Fruit fly (Drosophila melanogaster) whole organism, embryonic: Measurements from ENCODE around the gene CG8326.

Experiments
- CG10462 ChIP-seq: fragments of 200-800 bp; sonication (Bioruptor generic); optimal IDR thresholded peaks from 2 replicates; lab custom pipeline; 2016; ENCODE audit warnings: missing biosample characterization, missing genetic modification characterization
- CG11560 ChIP-seq: fragments of 200-800 bp; sonication (Bioruptor generic); IDR thresholded peaks from 3 replicates; pipeline ENCODE4 v1.3.6; 2022; ENCODE audit warnings: missing biosample characterization, missing genetic modification characterization
- CG12104 ChIP-seq: fragments of 200-800 bp; sonication (Bioruptor generic); optimal IDR thresholded peaks from 3 replicates; lab custom pipeline; 2016; ENCODE audit warnings: missing biosample characterization, missing genetic modification characterization
- CG12236 ChIP-seq: fragments of 200-800 bp; sonication (Bioruptor generic); optimal IDR thresholded peaks from 2 replicates; lab custom pipeline; 2016; ENCODE audit warnings: missing biosample characterization, missing genetic modification characterization
- CG13424 ChIP-seq: fragments of 200-800 bp; sonication (Bioruptor generic); optimal IDR thresholded peaks from 2 replicates; lab custom pipeline; 2019; ENCODE audit warnings: missing biosample characterization, mild to moderate bottlenecking, missing genetic modification characterization, moderate library complexity
- CG14050 ChIP-seq: fragments of 200-800 bp; sonication (Bioruptor generic); IDR thresholded peaks from 3 replicates; pipeline ENCODE4 v1.3.6; 2022; ENCODE audit warnings: missing biosample characterization, missing genetic modification characterization
- CG17359 ChIP-seq: fragments of 200-800 bp; sonication (Bioruptor generic); optimal IDR thresholded peaks from 3 replicates; lab custom pipeline; 2018; ENCODE audit warnings: missing biosample characterization, mild to moderate bottlenecking, missing genetic modification characterization, moderate library complexity
- CG17361 ChIP-seq: fragments of 200-800 bp; sonication (Bioruptor generic); IDR thresholded peaks from 3 replicates; pipeline ENCODE4 v1.3.6; 2022; ENCODE audit warnings: missing biosample characterization, missing genetic modification characterization
- CG17912 ChIP-seq: fragments of 200-800 bp; sonication (Bioruptor generic); optimal IDR thresholded peaks from 2 replicates; lab custom pipeline; 2018; ENCODE audit warnings: missing biosample characterization, mild to moderate bottlenecking, missing genetic modification characterization
- CG18764 ChIP-seq: fragments of 200-800 bp; sonication (Bioruptor generic); optimal IDR thresholded peaks from 3 replicates; lab custom pipeline; 2016; ENCODE audit warnings: missing biosample characterization, missing genetic modification characterization
- CG30431 ChIP-seq: fragments of 200-800 bp; sonication (Bioruptor generic); optimal IDR thresholded peaks from 2 replicates; lab custom pipeline; 2017; ENCODE audit warnings: missing biosample characterization, missing genetic modification characterization
- CG32767 ChIP-seq: fragments of 200-800 bp; sonication (Bioruptor generic); IDR thresholded peaks from 2 replicates; pipeline ENCODE4 v1.3.6; 2022; ENCODE audit warnings: missing biosample characterization, missing genetic modification characterization
- CG34376 ChIP-seq: fragments of 200-800 bp; sonication (Bioruptor generic); optimal IDR thresholded peaks from 2 replicates; lab custom pipeline; 2018; ENCODE audit warnings: missing biosample characterization, mild to moderate bottlenecking, missing genetic modification characterization
- CG3847 ChIP-seq: fragments of 200-800 bp; sonication (Bioruptor generic); IDR thresholded peaks from 2 replicates; pipeline ENCODE4 v1.3.6; 2022; ENCODE audit warnings: missing biosample characterization, missing genetic modification characterization
- CG4707 ChIP-seq: fragments of 200-800 bp; sonication (Bioruptor generic); optimal IDR thresholded peaks from 2 replicates; lab custom pipeline; 2018; ENCODE audit warnings: missing biosample characterization, mild to moderate bottlenecking, missing genetic modification characterization, moderate library complexity
- CG5953 ChIP-seq: fragments of 200-800 bp; sonication (Bioruptor generic); IDR thresholded peaks from 2 replicates; pipeline ENCODE4 v1.3.6; 2022; ENCODE audit warnings: missing biosample characterization, missing genetic modification characterization
- CG9727 ChIP-seq: fragments of 200-800 bp; sonication (Bioruptor generic); optimal IDR thresholded peaks from 3 replicates; lab custom pipeline; 2017; ENCODE audit warnings: missing biosample characterization, mild to moderate bottlenecking, missing genetic modification characterization
- Doc3 ChIP-seq: fragments of 200-800 bp; sonication (Bioruptor generic); IDR thresholded peaks from 3 replicates; pipeline ENCODE4 v1.3.6; 2022; ENCODE audit warnings: missing biosample characterization, missing genetic modification characterization; ENCODE audit not compliant: partially characterized antibody
- Dp ChIP-seq: fragments of 200-800 bp; sonication (Bioruptor generic); optimal IDR thresholded peaks from 2 replicates; lab custom pipeline; 2018; ENCODE audit warnings: missing biosample characterization, mild to moderate bottlenecking, missing genetic modification characterization, moderate library complexity
- Ets65A ChIP-seq: fragments of 200-800 bp; sonication (Bioruptor generic); peaks from one replicate; lab custom pipeline; 2016; ENCODE audit warnings: missing biosample characterization, missing genetic modification characterization
- Fer1 ChIP-seq: fragments of 200-800 bp; sonication (Bioruptor generic); optimal IDR thresholded peaks from 2 replicates; lab custom pipeline; 2017; ENCODE audit warnings: missing biosample characterization, mild to moderate bottlenecking, missing genetic modification characterization
- H15 ChIP-seq: fragments of 200-800 bp; sonication (Bioruptor generic); IDR thresholded peaks from 3 replicates; pipeline ENCODE4 v1.3.6; 2022; ENCODE audit warnings: missing biosample characterization, missing genetic modification characterization
- Hand ChIP-seq: fragments of 200-800 bp; sonication (Bioruptor generic); optimal IDR thresholded peaks from 2 replicates; lab custom pipeline; 2017; ENCODE audit warnings: mild to moderate bottlenecking, missing biosample characterization, missing genetic modification reagents, missing genetic modification characterization
- Hmx ChIP-seq: fragments of 200-800 bp; sonication (Bioruptor generic); optimal IDR thresholded peaks from 2 replicates; lab custom pipeline; 2016; ENCODE audit warnings: missing biosample characterization, missing genetic modification characterization
- Hr3 ChIP-seq: fragments of 200-800 bp; sonication (Bioruptor generic); optimal IDR thresholded peaks from 3 replicates; lab custom pipeline; 2016; ENCODE audit warnings: missing biosample characterization, missing genetic modification characterization
- Kr ChIP-seq: fragments of 200-800 bp; sonication (Bioruptor generic); optimal IDR thresholded peaks from 2 replicates; lab custom pipeline; 2017; ENCODE audit warnings: missing biosample characterization, mild to moderate bottlenecking, missing genetic modification characterization
- Lim3 ChIP-seq: fragments of 200-800 bp; sonication (Bioruptor generic); IDR thresholded peaks from 2 replicates; pipeline ENCODE4 v1.3.6; 2022; ENCODE audit warnings: missing biosample characterization, missing genetic modification characterization
- Pdp1 ChIP-seq, 2 experiments: fragments of 200-800 bp; sonication (Bioruptor generic); optimal IDR thresholded peaks; 3 replicates each; lab custom pipeline; 2016; ENCODE audit warnings: missing biosample characterization in 2 of 2, missing genetic modification characterization in 2 of 2, mild to moderate bottlenecking in 1 of 2, moderate library complexity in 1 of 2
- Scr ChIP-seq: fragments of 200-800 bp; sonication (Bioruptor generic); IDR thresholded peaks from 2 replicates; pipeline ENCODE4 v1.3.6; 2022; ENCODE audit warnings: missing biosample characterization, missing genetic modification characterization; ENCODE audit not compliant: partially characterized antibody
- Six4 ChIP-seq: fragments of 200-800 bp; sonication (Bioruptor generic); optimal IDR thresholded peaks from 2 replicates; lab custom pipeline; 2016; ENCODE audit warnings: missing biosample characterization, missing genetic modification characterization
- Tbp ChIP-seq: fragments of >200 bp; optimal IDR thresholded peaks from 2 replicates; lab custom pipeline; 2018; ENCODE audit warnings: missing biosample characterization, missing genetic modification characterization
- amos ChIP-seq: fragments of 200-800 bp; sonication (Bioruptor generic); IDR thresholded peaks from 2 replicates; pipeline ENCODE4 v1.3.6; 2022; ENCODE audit warnings: missing biosample characterization, missing genetic modification characterization; ENCODE audit not compliant: partially characterized antibody
- bigmax ChIP-seq: fragments of 200-800 bp; sonication (Bioruptor generic); optimal IDR thresholded peaks from 2 replicates; lab custom pipeline; 2018; ENCODE audit warnings: missing biosample characterization, mild to moderate bottlenecking, missing genetic modification characterization
- bowl ChIP-seq: fragments of 200-800 bp; sonication (Bioruptor generic); IDR thresholded peaks from 2 replicates; pipeline ENCODE4 v1.3.6; 2022; ENCODE audit warnings: missing biosample characterization, missing genetic modification characterization
- cato ChIP-seq: fragments of 200-800 bp; sonication (Bioruptor generic); optimal IDR thresholded peaks from 2 replicates; lab custom pipeline; 2016; ENCODE audit warnings: missing biosample characterization, missing genetic modification characterization, borderline replicate concordance
- cg ChIP-seq: fragments of 200-800 bp; sonication (Bioruptor generic); optimal IDR thresholded peaks from 3 replicates; lab custom pipeline; 2019; ENCODE audit warnings: missing biosample characterization, mild to moderate bottlenecking, missing genetic modification characterization, moderate library complexity
- da ChIP-seq: fragments of 200-800 bp; sonication (Bioruptor generic); optimal IDR thresholded peaks from 2 replicates; lab custom pipeline; 2016; ENCODE audit warnings: missing biosample characterization, missing genetic modification characterization
- dimm ChIP-seq: fragments of 200-800 bp; sonication (Bioruptor generic); IDR thresholded peaks from 2 replicates; pipeline ENCODE4 v1.3.6; 2022; ENCODE audit warnings: missing biosample characterization, missing genetic modification characterization
- gcm ChIP-seq: fragments of 200-800 bp; sonication (Bioruptor generic); optimal IDR thresholded peaks from 2 replicates; lab custom pipeline; 2019; ENCODE audit warnings: missing biosample characterization, mild to moderate bottlenecking, missing genetic modification characterization, moderate library complexity
- gfzf ChIP-seq: fragments of 200-800 bp; sonication (Bioruptor generic); optimal IDR thresholded peaks from 2 replicates; lab custom pipeline; 2016; ENCODE audit warnings: missing biosample characterization, mild to moderate bottlenecking, missing genetic modification characterization, moderate library complexity
- hbn ChIP-seq: fragments of 200-800 bp; sonication (Bioruptor generic); IDR thresholded peaks from 2 replicates; pipeline ENCODE4 v1.3.6; 2022; ENCODE audit warnings: missing biosample characterization, missing genetic modification characterization; ENCODE audit not compliant: partially characterized antibody
- ind ChIP-seq: fragments of 200-800 bp; sonication (Bioruptor generic); optimal IDR thresholded peaks from 3 replicates; lab custom pipeline; 2016; ENCODE audit warnings: missing biosample characterization, missing genetic modification characterization
- jumu ChIP-seq: fragments of 200-800 bp; sonication (Bioruptor generic); optimal IDR thresholded peaks from 3 replicates; lab custom pipeline; 2016; ENCODE audit warnings: missing biosample characterization, missing genetic modification characterization
- nerfin-1 ChIP-seq: fragments of 200-800 bp; sonication (Bioruptor generic); optimal IDR thresholded peaks from 3 replicates; lab custom pipeline; 2019; ENCODE audit warnings: missing biosample characterization, mild to moderate bottlenecking, missing genetic modification characterization, moderate library complexity
- onecut ChIP-seq: fragments of 200-800 bp; sonication (Bioruptor generic); IDR thresholded peaks from 2 replicates; pipeline ENCODE4 v1.3.6; 2022; ENCODE audit warnings: missing biosample characterization, missing genetic modification characterization
- pzg ChIP-seq: fragments of 200-800 bp; sonication (Bioruptor generic); optimal IDR thresholded peaks from 3 replicates; lab custom pipeline; 2018; ENCODE audit warnings: missing biosample characterization, mild to moderate bottlenecking, missing genetic modification characterization, moderate library complexity
- scrt ChIP-seq: fragments of 200-800 bp; sonication (Bioruptor generic); optimal IDR thresholded peaks from 2 replicates; lab custom pipeline; 2018; ENCODE audit warnings: missing biosample characterization, mild to moderate bottlenecking, missing genetic modification characterization, moderate library complexity
- sqz ChIP-seq: fragments of 200-800 bp; sonication (Bioruptor generic); optimal IDR thresholded peaks from 3 replicates; lab custom pipeline; 2018; ENCODE audit warnings: missing biosample characterization, mild to moderate bottlenecking, missing genetic modification characterization
- tx ChIP-seq: fragments of 200-800 bp; sonication (Bioruptor generic); optimal IDR thresholded peaks from 2 replicates; lab custom pipeline; 2016; ENCODE audit warnings: missing biosample characterization, missing genetic modification characterization
- wor ChIP-seq: fragments of 200-800 bp; sonication (Bioruptor generic); IDR thresholded peaks from 2 replicates; pipeline ENCODE4 v1.3.6; 2022; ENCODE audit warnings: missing biosample characterization, missing genetic modification characterization
- zf30C ChIP-seq: fragments of 200-800 bp; sonication (Bioruptor generic); optimal IDR thresholded peaks from 3 replicates; lab custom pipeline; 2018; ENCODE audit warnings: missing biosample characterization, mild to moderate bottlenecking, missing genetic modification characterization

CG8326 gene

dm6 chrX:17599330-17599729 lies 30.0 kb downstream of the CG8326 start, which contains the start of gene X11L (continued):
- no peak for TF ChIP-seq gcm
- TF ChIP-seq CG9727 (GFP tag; lab: Kevin White, UChicago): peak; percentile 59
- TF ChIP-seq Lim3 (GFP tag; lab: Robert Waterston, UW): no peak
- no peak for TF ChIP-seq CG10462 (GFP tag; lab: Kevin White, UChicago)
- TF ChIP-seq bigmax: no peak
- TF ChIP-seq cg: no peak
- TF ChIP-seq CG5953 (GFP tag; lab: Robert Waterston, UW): no peak
- TF ChIP-seq dimm: no peak
- TF ChIP-seq CG12236 (GFP tag; lab: Kevin White, UChicago): peak; percentile 37
- TF ChIP-seq Tbp: no peak
- peak; percentile 49; the same call in 1 of the 3 replicates for TF ChIP-seq H15 (GFP tag; lab: Robert Waterston, UW)
- peak; percentile 93 for TF ChIP-seq amos (GFP tag; lab: Robert Waterston, UW)
- TF ChIP-seq Hr3: peak; percentile 76
- TF ChIP-seq wor: peak; percentile 33; the same call in 1 of the 2 replicates
- TF ChIP-seq CG30431 (GFP tag; lab: Kevin White, UChicago): peak; percentile 34
- TF ChIP-seq Kr: no peak
- TF ChIP-seq zf30C (GFP tag; lab: Kevin White, UChicago): no peak
- TF ChIP-seq bowl (GFP tag; lab: Robert Waterston, UW): no peak
- no peak for TF ChIP-seq Hmx (GFP tag; lab: Kevin White, UChicago)
- TF ChIP-seq Scr (GFP tag; lab: Robert Waterston, UW): peak; percentile 89
- no peak for TF ChIP-seq CG32767
- TF ChIP-seq ind (GFP tag; lab: Kevin White, UChicago): peak; percentile 77
- peak; percentile 75 for TF ChIP-seq hbn
- no peak for TF ChIP-seq CG34376 (GFP tag; lab: Kevin White, UChicago)
- TF ChIP-seq Doc3: peak; percentile 76
- peak; percentile 76 for TF ChIP-seq jumu (GFP tag; lab: Kevin White, UChicago)
- peak; percentile 48; the same call in 2 of the 3 replicates for TF ChIP-seq CG14050 (GFP tag; lab: Robert Waterston, UW)
- TF ChIP-seq pzg: peak; percentile 84
- peak; percentile 38 for TF ChIP-seq CG17359 (tag; lab: Kevin White, UChicago)
- TF ChIP-seq CG4707 (GFP tag; lab: Kevin White, UChicago): no peak
- no peak for TF ChIP-seq sqz (GFP tag; lab: Kevin White, UChicago)
- peak; percentile 34 for TF ChIP-seq CG13424 (tag; lab: Kevin White, UChicago)
- peak; percentile 56; the same call in 1 of the 2 replicates for TF ChIP-seq onecut (GFP tag; lab: Robert Waterston, UW)
- TF ChIP-seq CG18764 (GFP tag; lab: Kevin White, UChicago): peak; percentile 64
- peak; percentile 74; the same call in 2 of the 3 replicates for TF ChIP-seq CG11560
- TF ChIP-seq Pdp1 (GFP tag; optimal IDR thresholded peaks at IDR 0.05; lab: Kevin White, UChicago): peak; percentile 65 to 75
- TF ChIP-seq scrt: no peak
- TF ChIP-seq gfzf (GFP tag; lab: Kevin White, UChicago): peak; percentile 36
- TF ChIP-seq CG12104 (GFP tag; lab: Kevin White, UChicago): no peak
- TF ChIP-seq Fer1: peak; percentile 53
- TF ChIP-seq CG17361: no peak
- no peak for TF ChIP-seq da
- TF ChIP-seq CG17912: no peak
- TF ChIP-seq nerfin-1 (tag; lab: Kevin White, UChicago): peak; percentile 8
- TF ChIP-seq Dp (GFP tag; lab: Kevin White, UChicago): peak; percentile 72
- TF ChIP-seq cato (GFP tag; lab: Kevin White, UChicago): peak; percentile 37
- TF ChIP-seq Six4: peak; percentile 40
- TF ChIP-seq tx: peak; percentile 70
- TF ChIP-seq Hand (GFP tag; lab: Kevin White, UChicago): no peak
- TF ChIP-seq CG3847 (GFP tag; lab: Robert Waterston, UW): peak; percentile 76
- peak; percentile 98 for TF ChIP-seq Ets65A (GFP tag; lab: Kevin White, UChicago)
